Fruit fly (Drosophila melanogaster) whole organism, embryonic: ENCODE data around the gene CG15403.

Experiments used
- Aef1 ChIP-seq: fragments of 200-800 bp; sonication (Bioruptor generic); IDR thresholded peaks from 3 replicates; pipeline ENCODE4 v1.3.6; 2022; ENCODE audit warnings: missing biosample characterization, missing genetic modification characterization
- Bdp1 ChIP-seq: fragments of 200-800 bp; sonication (Bioruptor generic); optimal IDR thresholded peaks from 3 replicates; lab custom pipeline; 2016; ENCODE audit warnings: missing biosample characterization, missing genetic modification characterization
- CG11456 ChIP-seq: fragments of 200-800 bp; sonication (Bioruptor generic); IDR thresholded peaks from 3 replicates; pipeline ENCODE4 v1.3.6; 2022; ENCODE audit warnings: missing biosample characterization, missing genetic modification characterization
- CG11723 ChIP-seq: fragments of 200-800 bp; sonication (Bioruptor generic); optimal IDR thresholded peaks from 2 replicates; lab custom pipeline; 2017; ENCODE audit warnings: missing biosample characterization, mild to moderate bottlenecking, missing genetic modification characterization
- CG12155 ChIP-seq: fragments of 200-800 bp; sonication (Bioruptor generic); optimal IDR thresholded peaks from 3 replicates; lab custom pipeline; 2016; ENCODE audit warnings: missing biosample characterization, missing genetic modification characterization
- CG12659 ChIP-seq: fragments of 200-800 bp; sonication (Bioruptor generic); optimal IDR thresholded peaks from 3 replicates; lab custom pipeline; 2017; ENCODE audit warnings: mild to moderate bottlenecking, missing biosample characterization, missing genetic modification reagents, missing genetic modification characterization
- CG13296 ChIP-seq: fragments of 200-800 bp; sonication (Bioruptor generic); optimal IDR thresholded peaks from 3 replicates; lab custom pipeline; 2018; ENCODE audit warnings: missing biosample characterization, mild to moderate bottlenecking, missing genetic modification characterization
- CG14050 ChIP-seq: fragments of 200-800 bp; sonication (Bioruptor generic); IDR thresholded peaks from 3 replicates; pipeline ENCODE4 v1.3.6; 2022; ENCODE audit warnings: missing biosample characterization, missing genetic modification characterization
- CG17612 ChIP-seq: fragments of 200-800 bp; sonication (Bioruptor generic); IDR thresholded peaks from 2 replicates; pipeline ENCODE4 v1.3.6; 2022; ENCODE audit warnings: missing biosample characterization, missing genetic modification characterization
- CG18764 ChIP-seq: fragments of 200-800 bp; sonication (Bioruptor generic); optimal IDR thresholded peaks from 3 replicates; lab custom pipeline; 2016; ENCODE audit warnings: missing biosample characterization, missing genetic modification characterization
- CG5953 ChIP-seq: fragments of 200-800 bp; sonication (Bioruptor generic); IDR thresholded peaks from 2 replicates; pipeline ENCODE4 v1.3.6; 2022; ENCODE audit warnings: missing biosample characterization, missing genetic modification characterization
- CG7357 ChIP-seq: fragments of 200-800 bp; sonication (Bioruptor generic); IDR thresholded peaks from 3 replicates; pipeline ENCODE4 v1.3.6; 2022; ENCODE audit warnings: missing biosample characterization, missing genetic modification characterization
- CG7839 ChIP-seq: fragments of 200-800 bp; sonication (Bioruptor generic); optimal IDR thresholded peaks from 3 replicates; lab custom pipeline; 2018; ENCODE audit warnings: missing biosample characterization, mild to moderate bottlenecking, missing genetic modification characterization, moderate library complexity
- CHES-1-like ChIP-seq: fragments of 200-800 bp; sonication (Bioruptor generic); optimal IDR thresholded peaks from 2 replicates; lab custom pipeline; 2016; ENCODE audit warnings: missing biosample characterization, missing genetic modification characterization
- Deaf1 ChIP-seq: fragments of 200-800 bp; optimal IDR thresholded peaks from 3 replicates; lab custom pipeline; 2019; ENCODE audit warnings: missing biosample characterization, mild to moderate bottlenecking, missing genetic modification characterization, moderate library complexity
- Dip3 ChIP-seq: fragments of 200-800 bp; sonication (Bioruptor generic); optimal IDR thresholded peaks from 3 replicates; lab custom pipeline; 2016; ENCODE audit warnings: missing biosample characterization, missing genetic modification characterization
- Gsc ChIP-seq: fragments of 200-800 bp; sonication (Bioruptor generic); IDR thresholded peaks from 2 replicates; pipeline ENCODE4 v1.3.6; 2022; ENCODE audit warnings: missing biosample characterization, missing genetic modification characterization
- Jarid2 ChIP-seq: fragments of 200-800 bp; sonication (Bioruptor generic); optimal IDR thresholded peaks from 3 replicates; lab custom pipeline; 2017; ENCODE audit warnings: mild to moderate bottlenecking, missing biosample characterization, missing genetic modification reagents, missing genetic modification characterization
- MESR4 ChIP-seq: fragments of 200-800 bp; sonication (Bioruptor generic); optimal IDR thresholded peaks from 2 replicates; lab custom pipeline; 2018; ENCODE audit warnings: missing biosample characterization, mild to moderate bottlenecking, missing genetic modification characterization, moderate library complexity
- Sin3A ChIP-seq: fragments of >200 bp; optimal IDR thresholded peaks from 2 replicates; lab custom pipeline; 2018
- Sry-β ChIP-seq: fragments of 200-800 bp; sonication (Bioruptor generic); optimal IDR thresholded peaks from 2 replicates; lab custom pipeline; 2018; ENCODE audit warnings: missing biosample characterization, mild to moderate bottlenecking, missing genetic modification characterization, moderate library complexity
- Vsx1 ChIP-seq: fragments of 200-800 bp; sonication (Bioruptor generic); optimal IDR thresholded peaks from 2 replicates; lab custom pipeline; 2017; ENCODE audit warnings: missing biosample characterization, mild to moderate bottlenecking, missing genetic modification characterization, missing genetic modification reagents
- ase ChIP-seq: fragments of 200-800 bp; sonication (Bioruptor generic); IDR thresholded peaks from 3 replicates; pipeline ENCODE4 v1.3.6; 2022; ENCODE audit warnings: missing biosample characterization, missing genetic modification characterization
- bowl ChIP-seq: fragments of 200-800 bp; sonication (Bioruptor generic); IDR thresholded peaks from 2 replicates; pipeline ENCODE4 v1.3.6; 2022; ENCODE audit warnings: missing biosample characterization, missing genetic modification characterization
- cas ChIP-seq: fragments of 200-800 bp; sonication (Bioruptor generic); IDR thresholded peaks from 2 replicates; pipeline ENCODE4 v1.3.6; 2022; ENCODE audit warnings: missing biosample characterization, missing genetic modification characterization
- chm ChIP-seq: fragments of 200-800 bp; sonication (Bioruptor generic); IDR thresholded peaks from 2 replicates; pipeline ENCODE4 v1.3.6; 2022; ENCODE audit warnings: missing biosample characterization, missing genetic modification characterization
- chn ChIP-seq: fragments of 200-800 bp; sonication (Bioruptor generic); optimal IDR thresholded peaks from 2 replicates; lab custom pipeline; 2016; ENCODE audit warnings: missing biosample characterization, missing genetic modification characterization
- croc ChIP-seq: fragments of 200-800 bp; sonication (Bioruptor generic); conservative IDR thresholded peaks from 3 replicates; pipeline ENCODE4 v1.3.6; 2022; ENCODE audit warnings: missing biosample characterization, missing genetic modification characterization
- cwo ChIP-seq: fragments of 200-800 bp; sonication (Bioruptor generic); optimal IDR thresholded peaks from 3 replicates; lab custom pipeline; 2017; ENCODE audit warnings: missing biosample characterization, missing genetic modification characterization, mild to moderate bottlenecking, moderate library complexity, missing genetic modification reagents
- dmrt99B ChIP-seq: fragments of 200-800 bp; sonication (Bioruptor generic); optimal IDR thresholded peaks from 2 replicates; lab custom pipeline; 2018; ENCODE audit warnings: missing biosample characterization, mild to moderate bottlenecking, missing genetic modification characterization, moderate library complexity
- dpn ChIP-seq, 2 experiments: fragments of 200-800 bp; sonication (Bioruptor generic); optimal IDR thresholded peaks; 3 replicates each; lab custom pipeline; 2016; ENCODE audit warnings: missing biosample characterization in 2 of 2, missing genetic modification characterization in 2 of 2
- dysf ChIP-seq: fragments of 200-800 bp; sonication (Bioruptor generic); IDR thresholded peaks from 3 replicates; pipeline ENCODE4 v1.3.6; 2022; ENCODE audit warnings: missing biosample characterization, missing genetic modification characterization
- fd96Cb ChIP-seq: fragments of 200-800 bp; sonication (Bioruptor generic); optimal IDR thresholded peaks from 2 replicates; lab custom pipeline; 2018; ENCODE audit warnings: missing biosample characterization, mild to moderate bottlenecking, missing genetic modification characterization, moderate library complexity
- gce ChIP-seq: fragments of 200-800 bp; sonication (Bioruptor generic); IDR thresholded peaks from 3 replicates; pipeline ENCODE4 v1.3.6; 2022; ENCODE audit warnings: missing biosample characterization, missing genetic modification characterization
- gro ChIP-seq: fragments of 200-800 bp; sonication (Bioruptor generic); optimal IDR thresholded peaks from 2 replicates; lab custom pipeline; 2016; ENCODE audit warnings: missing biosample characterization, missing genetic modification characterization
- hbn ChIP-seq: fragments of 200-800 bp; sonication (Bioruptor generic); IDR thresholded peaks from 2 replicates; pipeline ENCODE4 v1.3.6; 2022; ENCODE audit warnings: missing biosample characterization, missing genetic modification characterization; ENCODE audit not compliant: partially characterized antibody
- maf-S ChIP-seq: fragments of 200-800 bp; sonication (Bioruptor generic); optimal IDR thresholded peaks from 2 replicates; lab custom pipeline; 2016; ENCODE audit warnings: missing biosample characterization, missing genetic modification characterization
- mam ChIP-seq: fragments of 200-800 bp; sonication (Bioruptor generic); optimal IDR thresholded peaks from 3 replicates; lab custom pipeline; 2016; ENCODE audit warnings: missing biosample characterization, missing genetic modification characterization
- nau ChIP-seq: fragments of 200-800 bp; sonication (Bioruptor generic); optimal IDR thresholded peaks from 3 replicates; lab custom pipeline; 2017; ENCODE audit warnings: missing biosample characterization, mild to moderate bottlenecking, missing genetic modification characterization, missing genetic modification reagents
- nom ChIP-seq: fragments of 200-800 bp; sonication (Bioruptor generic); optimal IDR thresholded peaks from 2 replicates; lab custom pipeline; 2017; ENCODE audit warnings: missing biosample characterization, missing genetic modification characterization, mild to moderate bottlenecking, moderate library complexity, missing genetic modification reagents
- onecut ChIP-seq: fragments of 200-800 bp; sonication (Bioruptor generic); IDR thresholded peaks from 2 replicates; pipeline ENCODE4 v1.3.6; 2022; ENCODE audit warnings: missing biosample characterization, missing genetic modification characterization
- p53 ChIP-seq: fragments of 200-800 bp; sonication (Bioruptor generic); optimal IDR thresholded peaks from 2 replicates; lab custom pipeline; 2016; ENCODE audit warnings: missing biosample characterization, missing genetic modification characterization
- pum ChIP-seq: fragments of 200-800 bp; sonication (Bioruptor generic); optimal IDR thresholded peaks from 2 replicates; lab custom pipeline; 2016; ENCODE audit warnings: missing biosample characterization, missing genetic modification characterization
- sens ChIP-seq: fragments of 200-800 bp; sonication (Bioruptor generic); peaks from one replicate; lab custom pipeline; 2016; ENCODE audit warnings: missing biosample characterization, missing genetic modification characterization
- sim ChIP-seq: fragments of 200-800 bp; sonication (Bioruptor generic); IDR thresholded peaks from 2 replicates; pipeline ENCODE4 v1.3.6; 2022; ENCODE audit warnings: missing biosample characterization, missing genetic modification characterization
- slbo ChIP-seq: fragments of 200-800 bp; sonication (Bioruptor generic); IDR thresholded peaks from 2 replicates; pipeline ENCODE4 v1.3.6; 2022; ENCODE audit warnings: missing biosample characterization, missing genetic modification characterization
- sug ChIP-seq: fragments of 200-800 bp; optimal IDR thresholded peaks from 2 replicates; lab custom pipeline; 2019; ENCODE audit warnings: missing biosample characterization, mild to moderate bottlenecking, missing genetic modification characterization, moderate library complexity
- tgo ChIP-seq: fragments of 200-800 bp; sonication (Bioruptor generic); IDR thresholded peaks from 3 replicates; pipeline ENCODE4 v1.3.6; 2022; ENCODE audit warnings: missing biosample characterization, missing genetic modification characterization
- unc-4 ChIP-seq: fragments of 200-800 bp; sonication (Bioruptor generic); IDR thresholded peaks from 2 replicates; pipeline ENCODE4 v1.3.6; 2022; ENCODE audit warnings: missing biosample characterization, missing genetic modification characterization; ENCODE audit not compliant: partially characterized antibody
- wdn ChIP-seq: fragments of 200-800 bp; sonication (Bioruptor generic); IDR thresholded peaks from 2 replicates; pipeline ENCODE4 v1.3.6; 2022; ENCODE audit warnings: missing biosample characterization, missing genetic modification characterization
- zen2 ChIP-seq: fragments of 200-800 bp; sonication (Bioruptor generic); IDR thresholded peaks from 3 replicates; pipeline ENCODE4 v1.3.6; 2022; ENCODE audit warnings: missing biosample characterization, missing genetic modification characterization; ENCODE audit not compliant: partially characterized antibody
- zf30C ChIP-seq: fragments of 200-800 bp; sonication (Bioruptor generic); optimal IDR thresholded peaks from 3 replicates; lab custom pipeline; 2018; ENCODE audit warnings: missing biosample characterization, mild to moderate bottlenecking, missing genetic modification characterization

The CG15403 gene

DNA sequence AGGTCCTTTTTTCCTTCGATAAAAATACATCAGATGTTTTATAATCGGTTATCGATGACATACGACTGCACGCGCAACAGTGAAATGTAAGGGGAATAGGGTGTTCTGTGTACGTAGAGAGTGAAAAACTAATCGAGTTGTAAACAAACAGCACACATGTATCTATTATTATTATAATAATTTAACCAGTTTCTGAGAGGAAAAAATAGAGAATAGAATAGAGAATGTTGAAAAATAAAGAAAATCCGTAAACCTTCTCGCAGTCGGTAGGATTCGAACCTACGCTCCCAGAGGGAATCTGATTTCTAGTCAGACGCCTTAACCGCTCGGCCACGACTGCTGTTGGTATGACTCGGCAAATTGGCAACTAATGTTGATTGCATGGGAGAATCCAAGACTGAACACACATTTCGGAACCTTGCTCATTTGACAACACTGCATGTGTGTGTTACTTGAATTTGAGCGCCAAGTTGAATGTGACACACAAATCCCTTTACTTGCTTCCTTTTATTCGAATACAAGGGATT lies 44.4 kb downstream of the CG15403 start (continued):
- TF ChIP-seq unc-4 (GFP tag; lab: Robert Waterston, UW) (peak; percentile 58), dysf (no peak), Bdp1 (GFP tag; lab: Kevin White, UChicago) (peak; percentile 100), zf30C (GFP tag; lab: Kevin White, UChicago) (no peak), CG7357 (GFP tag; lab: Robert Waterston, UW) (no peak), CG12155 (GFP tag; lab: Kevin White, UChicago) (no peak), Sin3A (lab: Kevin White, UChicago) (no peak), Gsc (no peak), fd96Cb (tag; lab: Kevin White, UChicago) (no peak), nom (GFP tag; lab: Kevin White, UChicago) (peak; percentile 57), hbn (no peak), sug (tag; lab: Kevin White, UChicago) (no peak), cas (GFP tag; lab: Robert Waterston, UW) (no peak), CHES-1-like (GFP tag; lab: Kevin White, UChicago) (no peak), gce (GFP tag; lab: Robert Waterston, UW) (no peak), cwo (GFP tag; lab: Kevin White, UChicago) (no peak), CG13296 (peak; percentile 51), Aef1 (GFP tag; lab: Robert Waterston, UW) (no peak), Sry-β (GFP tag; lab: Kevin White, UChicago) (no peak), zen2 (GFP tag; lab: Robert Waterston, UW) (peak; percentile 86), dmrt99B (tag; lab: Kevin White, UChicago) (peak; percentile 12), MESR4 (GFP tag; lab: Kevin White, UChicago) (no peak), CG11723 (no peak), CG17612 (GFP tag; lab: Robert Waterston, UW) (no peak), slbo (no peak), CG5953 (GFP tag; lab: Robert Waterston, UW) (no peak), nau (GFP tag; lab: Kevin White, UChicago) (peak; percentile 11), sim (GFP tag; lab: Robert Waterston, UW) (0 out of 2 replicates have a peak, but pooled peaks have one; percentile 8), CG18764 (no peak), ase (GFP tag; lab: Robert Waterston, UW) (no peak), Dip3 (GFP tag; lab: Kevin White, UChicago) (no peak), mam (GFP tag; lab: Kevin White, UChicago) (no peak), bowl (GFP tag; lab: Robert Waterston, UW) (no peak), pum (GFP tag; lab: Kevin White, UChicago) (no peak), Deaf1 (tag; lab: Kevin White, UChicago) (no peak), croc (GFP tag; lab: Robert Waterston, UW) (no peak), onecut (GFP tag; lab: Robert Waterston, UW) (no peak), Vsx1 (GFP tag; lab: Kevin White, UChicago) (peak; percentile 35), CG11456 (GFP tag; lab: Robert Waterston, UW) (no peak), tgo (GFP tag; lab: Robert Waterston, UW) (no peak), CG14050 (no peak), chn (GFP tag; lab: Kevin White, UChicago) (no peak), dpn (GFP tag; optimal IDR thresholded peaks at IDR 0.05; lab: Kevin White, UChicago) (peak in 1 of 2 experiments; percentile 17), maf-S (GFP tag; lab: Kevin White, UChicago) (no peak), Jarid2 (GFP tag; lab: Kevin White, UChicago) (no peak), p53 (GFP tag; lab: Kevin White, UChicago) (no peak), gro (no peak), chm (GFP tag; lab: Robert Waterston, UW) (no peak), CG12659 (GFP tag; lab: Kevin White, UChicago) (peak; percentile 27), wdn (GFP tag; lab: Robert Waterston, UW) (no peak), sens (GFP tag; lab: Kevin White, UChicago) (peak; percentile 82), CG7839 (tag; lab: Kevin White, UChicago) (peak; percentile 43)
